Worm (Caenorhabditis elegans) whole organism, midembryonic: ENCODE data around the gene R07E5.17.

Experiments
- flt-1 ChIP-seq: fragments of 200-800 bp; sonication (Bioruptor generic); IDR thresholded peaks from 2 replicates; pipeline ENCODE4 v1.3.6; 2022; ENCODE audit warnings: missing genetic modification characterization, missing compliant biosample characterization
- med-1 ChIP-seq: sonication (generic microtip); optimal IDR thresholded peaks from 2 replicates; lab custom pipeline; 2017; ENCODE audit warnings: missing genetic modification characterization, mild to moderate bottlenecking, missing compliant biosample characterization, antibody characterized with exemption, missing genetic modification reagents; ENCODE audit not compliant: insufficient read depth
- ref-1 ChIP-seq: fragments of 200-800 bp; sonication (Bioruptor generic); conservative IDR thresholded peaks from 2 replicates; pipeline ENCODE4 v1.3.6; 2022; ENCODE audit warnings: missing genetic modification reagents, missing genetic modification characterization, missing compliant biosample characterization
- tab-1 ChIP-seq: fragments of 200-800 bp; sonication (Bioruptor generic); IDR thresholded peaks from 2 replicates; pipeline ENCODE4 v1.3.6; 2022; ENCODE audit warnings: missing genetic modification characterization, missing compliant biosample characterization
- ztf-23 ChIP-seq: fragments of 200-800 bp; sonication (Bioruptor generic); IDR thresholded peaks from 2 replicates; pipeline ENCODE4 v1.3.6; 2022; ENCODE audit warnings: missing genetic modification reagents, missing genetic modification characterization, missing compliant biosample characterization
- ztf-29 ChIP-seq: fragments of 200-800 bp; sonication (Bioruptor generic); IDR thresholded peaks from 2 replicates; pipeline ENCODE4 v1.3.6; 2022; ENCODE audit warnings: missing genetic modification reagents, missing genetic modification characterization, missing compliant biosample characterization

ce11 chrIII:4417956-4418355, 13.7 kb upstream of the R07E5.17 start, which contains the start of the genes R07E5.19 and pdcd-2:
- no peak for TF ChIP-seq tab-1 (GFP tag; lab: Robert Waterston, UW)
- TF ChIP-seq med-1 (GFP tag; lab: Kevin White, UChicago): no peak
- no peak for TF ChIP-seq flt-1
- TF ChIP-seq ztf-23: no peak
- TF ChIP-seq ztf-29: no peak
- TF ChIP-seq ref-1: no peak
